Fruit fly (Drosophila melanogaster) whole organism, embryonic: Measurements from ENCODE around the gene CG6006.

Experiments used
- Antp ChIP-seq: fragments of 200-800 bp; sonication (Bioruptor generic); optimal IDR thresholded peaks from 3 replicates; lab custom pipeline; 2016; ENCODE audit warnings: missing biosample characterization, missing genetic modification characterization
- Atf-2 ChIP-seq: fragments of 200-800 bp; sonication (Bioruptor generic); optimal IDR thresholded peaks from 2 replicates; lab custom pipeline; 2016; ENCODE audit warnings: missing biosample characterization, missing genetic modification characterization
- Awh ChIP-seq: fragments of 200-800 bp; sonication (Bioruptor generic); IDR thresholded peaks from 2 replicates; pipeline ENCODE4, ENCODE4 v1.3.6; 2022; ENCODE audit warnings: missing biosample characterization, missing genetic modification characterization
- BtbVII ChIP-seq: fragments of 200-800 bp; sonication (Bioruptor generic); optimal IDR thresholded peaks from 3 replicates; lab custom pipeline; 2017; ENCODE audit warnings: missing biosample characterization, mild to moderate bottlenecking, missing genetic modification characterization
- CG10147 ChIP-seq: fragments of 200-800 bp; sonication (Bioruptor generic); optimal IDR thresholded peaks from 2 replicates; lab custom pipeline; 2019; ENCODE audit warnings: missing biosample characterization, mild to moderate bottlenecking, missing genetic modification characterization, moderate library complexity
- CG10366 ChIP-seq: fragments of 200-800 bp; sonication (Bioruptor generic); IDR thresholded peaks from 2 replicates; pipeline ENCODE4 v1.3.6; 2022; ENCODE audit warnings: missing biosample characterization, missing genetic modification characterization
- CG11504 ChIP-seq: fragments of 200-800 bp; sonication (Bioruptor generic); optimal IDR thresholded peaks from 3 replicates; lab custom pipeline; 2019; ENCODE audit warnings: missing biosample characterization, mild to moderate bottlenecking, missing genetic modification characterization, moderate library complexity
- CG1233 ChIP-seq: fragments of 200-800 bp; sonication (Bioruptor generic); optimal IDR thresholded peaks from 4 replicates; lab custom pipeline; 2018; ENCODE audit warnings: missing biosample characterization, mild to moderate bottlenecking, missing genetic modification characterization
- CG12659 ChIP-seq: fragments of 200-800 bp; sonication (Bioruptor generic); optimal IDR thresholded peaks from 3 replicates; lab custom pipeline; 2017; ENCODE audit warnings: mild to moderate bottlenecking, missing biosample characterization, missing genetic modification reagents, missing genetic modification characterization
- CG13296 ChIP-seq: fragments of 200-800 bp; sonication (Bioruptor generic); optimal IDR thresholded peaks from 3 replicates; lab custom pipeline; 2018; ENCODE audit warnings: missing biosample characterization, mild to moderate bottlenecking, missing genetic modification characterization
- CG14710 ChIP-seq: fragments of 200-800 bp; sonication (Bioruptor generic); optimal IDR thresholded peaks from 3 replicates; lab custom pipeline; 2019; ENCODE audit warnings: missing biosample characterization, mild to moderate bottlenecking, missing genetic modification characterization, moderate library complexity
- CG1529 ChIP-seq: fragments of 200-800 bp; sonication (Bioruptor generic); optimal IDR thresholded peaks from 3 replicates; lab custom pipeline; 2018; ENCODE audit warnings: missing biosample characterization, missing genetic modification characterization
- CG17385 ChIP-seq: fragments of 200-800 bp; sonication (Bioruptor generic); optimal IDR thresholded peaks from 3 replicates; lab custom pipeline; 2018; ENCODE audit warnings: missing biosample characterization, mild to moderate bottlenecking, missing genetic modification characterization
- CG1832 ChIP-seq: fragments of 200-800 bp; sonication (Bioruptor generic); optimal IDR thresholded peaks from 2 replicates; lab custom pipeline; 2017; ENCODE audit warnings: missing biosample characterization, mild to moderate bottlenecking, missing genetic modification characterization, inconsistent platforms
- CG18599 ChIP-seq: fragments of 200-800 bp; sonication (Bioruptor generic); optimal IDR thresholded peaks from 3 replicates; lab custom pipeline; 2017; ENCODE audit warnings: missing biosample characterization, missing genetic modification characterization, mild to moderate bottlenecking, moderate library complexity, missing genetic modification reagents
- CG2678 ChIP-seq: fragments of 200-800 bp; sonication (Bioruptor generic); optimal IDR thresholded peaks from 3 replicates; lab custom pipeline; 2019; ENCODE audit warnings: missing biosample characterization, mild to moderate bottlenecking, missing genetic modification characterization, moderate library complexity
- CG32532 ChIP-seq: fragments of 200-800 bp; sonication (Bioruptor generic); IDR thresholded peaks from 2 replicates; pipeline ENCODE4 v1.3.6; 2022; ENCODE audit warnings: missing biosample characterization, missing genetic modification characterization
- CG32767 ChIP-seq: fragments of 200-800 bp; sonication (Bioruptor generic); IDR thresholded peaks from 2 replicates; pipeline ENCODE4 v1.3.6; 2022; ENCODE audit warnings: missing biosample characterization, missing genetic modification characterization
- CG34376 ChIP-seq: fragments of 200-800 bp; sonication (Bioruptor generic); optimal IDR thresholded peaks from 2 replicates; lab custom pipeline; 2018; ENCODE audit warnings: missing biosample characterization, mild to moderate bottlenecking, missing genetic modification characterization
- CG3847 ChIP-seq: fragments of 200-800 bp; sonication (Bioruptor generic); IDR thresholded peaks from 2 replicates; pipeline ENCODE4 v1.3.6; 2022; ENCODE audit warnings: missing biosample characterization, missing genetic modification characterization
- CG4360 ChIP-seq: fragments of 200-800 bp; sonication (Bioruptor generic); IDR thresholded peaks from 2 replicates; pipeline ENCODE4 v1.3.6; 2022; ENCODE audit warnings: missing biosample characterization, missing genetic modification characterization
- CG5180 ChIP-seq: fragments of 200-800 bp; sonication (Bioruptor generic); optimal IDR thresholded peaks from 3 replicates; lab custom pipeline; 2017; ENCODE audit warnings: missing biosample characterization, missing genetic modification characterization, mild to moderate bottlenecking, moderate library complexity, missing genetic modification reagents
- Elba2 ChIP-seq: fragments of 200-800 bp; sonication (Bioruptor generic); optimal IDR thresholded peaks from 3 replicates; lab custom pipeline; 2016; ENCODE audit warnings: missing biosample characterization, missing genetic modification characterization
- GATAe ChIP-seq: fragments of 200-800 bp; sonication (Bioruptor generic); conservative IDR thresholded peaks from 2 replicates; pipeline ENCODE4 v1.3.6; 2022; ENCODE audit warnings: missing biosample characterization, missing genetic modification characterization
- Gug ChIP-seq: fragments of 200-800 bp; sonication (Bioruptor generic); IDR thresholded peaks from 4 replicates; pipeline ENCODE4 v1.3.6; 2022; ENCODE audit warnings: missing biosample characterization, missing genetic modification characterization
- Mes4 ChIP-seq: fragments of 200-800 bp; sonication (Bioruptor generic); optimal IDR thresholded peaks from 2 replicates; lab custom pipeline; 2016; ENCODE audit warnings: missing biosample characterization, missing genetic modification characterization
- Nf-YC ChIP-seq: fragments of 200-800 bp; optimal IDR thresholded peaks from 3 replicates; lab custom pipeline; 2019; ENCODE audit warnings: missing biosample characterization, mild to moderate bottlenecking, missing genetic modification characterization, moderate library complexity
- Pdp1 ChIP-seq, 2 experiments: fragments of 200-800 bp; sonication (Bioruptor generic); optimal IDR thresholded peaks; 3 replicates each; lab custom pipeline; 2016; ENCODE audit warnings: missing biosample characterization in 2 of 2, missing genetic modification characterization in 2 of 2, mild to moderate bottlenecking in 1 of 2, moderate library complexity in 1 of 2
- Sin3A ChIP-seq: fragments of >200 bp; optimal IDR thresholded peaks from 2 replicates; lab custom pipeline; 2018
- bcd ChIP-seq: fragments of 200-800 bp; sonication (Bioruptor generic); optimal IDR thresholded peaks from 2 replicates; lab custom pipeline; 2017; ENCODE audit warnings: missing biosample characterization, mild to moderate bottlenecking, missing genetic modification characterization
- chif ChIP-seq, 2 experiments: fragments of 200-800 bp; sonication (Bioruptor generic); optimal IDR thresholded peaks; 3 replicates each; lab custom pipeline; 2016; ENCODE audit warnings: missing biosample characterization in 2 of 2, missing genetic modification characterization in 2 of 2
- chn ChIP-seq: fragments of 200-800 bp; sonication (Bioruptor generic); optimal IDR thresholded peaks from 2 replicates; lab custom pipeline; 2016; ENCODE audit warnings: missing biosample characterization, missing genetic modification characterization
- dm ChIP-seq: fragments of 200-800 bp; sonication (Bioruptor generic); optimal IDR thresholded peaks from 3 replicates; lab custom pipeline; 2016; ENCODE audit warnings: missing biosample characterization, missing genetic modification characterization
- dmrt99B ChIP-seq: fragments of 200-800 bp; sonication (Bioruptor generic); optimal IDR thresholded peaks from 2 replicates; lab custom pipeline; 2018; ENCODE audit warnings: missing biosample characterization, mild to moderate bottlenecking, missing genetic modification characterization, moderate library complexity
- fd96Cb ChIP-seq: fragments of 200-800 bp; sonication (Bioruptor generic); optimal IDR thresholded peaks from 2 replicates; lab custom pipeline; 2018; ENCODE audit warnings: missing biosample characterization, mild to moderate bottlenecking, missing genetic modification characterization, moderate library complexity
- insv ChIP-seq, 2 experiments: fragments of 200-800 bp; sonication (Bioruptor generic); optimal IDR thresholded peaks; 3 replicates each; lab custom pipeline; 2016 to 2018; ENCODE audit warnings: missing biosample characterization in 2 of 2, missing genetic modification characterization in 2 of 2
- jumu ChIP-seq: fragments of 200-800 bp; sonication (Bioruptor generic); optimal IDR thresholded peaks from 3 replicates; lab custom pipeline; 2016; ENCODE audit warnings: missing biosample characterization, missing genetic modification characterization
- lab ChIP-seq: fragments of 200-800 bp; sonication (Bioruptor generic); optimal IDR thresholded peaks from 3 replicates; lab custom pipeline; 2017; ENCODE audit warnings: missing biosample characterization, missing genetic modification characterization, mild to moderate bottlenecking, moderate library complexity, missing genetic modification reagents
- prd ChIP-seq, 3 experiments: fragments of >200 bp in 2 of 3; fragments of 200-800 bp in 1 of 3; sonication (Bioruptor generic) in 1 of 3; optimal IDR thresholded peaks in 2 of 3; IDR thresholded peaks in 1 of 3; 2 replicates in 2 of 3; 3 replicates in 1 of 3; pipeline versions ENCODE4 v1.3.6 to Lab custom; 2017 to 2022; ENCODE audit warnings: missing biosample characterization in 1 of 3, missing genetic modification characterization in 1 of 3
- sens ChIP-seq: fragments of 200-800 bp; sonication (Bioruptor generic); peaks from one replicate; lab custom pipeline; 2016; ENCODE audit warnings: missing biosample characterization, missing genetic modification characterization
- seq ChIP-seq: fragments of 200-800 bp; sonication (Bioruptor generic); IDR thresholded peaks from 2 replicates; pipeline ENCODE4 v1.3.6; 2022; ENCODE audit warnings: missing biosample characterization, missing genetic modification characterization
- shn ChIP-seq: fragments of 200-800 bp; sonication (Bioruptor generic); optimal IDR thresholded peaks from 3 replicates; lab custom pipeline; 2016; ENCODE audit warnings: missing biosample characterization, missing genetic modification characterization
- unc-4 ChIP-seq: fragments of 200-800 bp; sonication (Bioruptor generic); IDR thresholded peaks from 2 replicates; pipeline ENCODE4 v1.3.6; 2022; ENCODE audit warnings: missing biosample characterization, missing genetic modification characterization; ENCODE audit not compliant: partially characterized antibody
- zen ChIP-seq: fragments of 200-800 bp; sonication (Bioruptor generic); optimal IDR thresholded peaks from 3 replicates; lab custom pipeline; 2018; ENCODE audit warnings: missing biosample characterization, mild to moderate bottlenecking, missing genetic modification characterization, moderate library complexity

Gene CG6006

DNA sequence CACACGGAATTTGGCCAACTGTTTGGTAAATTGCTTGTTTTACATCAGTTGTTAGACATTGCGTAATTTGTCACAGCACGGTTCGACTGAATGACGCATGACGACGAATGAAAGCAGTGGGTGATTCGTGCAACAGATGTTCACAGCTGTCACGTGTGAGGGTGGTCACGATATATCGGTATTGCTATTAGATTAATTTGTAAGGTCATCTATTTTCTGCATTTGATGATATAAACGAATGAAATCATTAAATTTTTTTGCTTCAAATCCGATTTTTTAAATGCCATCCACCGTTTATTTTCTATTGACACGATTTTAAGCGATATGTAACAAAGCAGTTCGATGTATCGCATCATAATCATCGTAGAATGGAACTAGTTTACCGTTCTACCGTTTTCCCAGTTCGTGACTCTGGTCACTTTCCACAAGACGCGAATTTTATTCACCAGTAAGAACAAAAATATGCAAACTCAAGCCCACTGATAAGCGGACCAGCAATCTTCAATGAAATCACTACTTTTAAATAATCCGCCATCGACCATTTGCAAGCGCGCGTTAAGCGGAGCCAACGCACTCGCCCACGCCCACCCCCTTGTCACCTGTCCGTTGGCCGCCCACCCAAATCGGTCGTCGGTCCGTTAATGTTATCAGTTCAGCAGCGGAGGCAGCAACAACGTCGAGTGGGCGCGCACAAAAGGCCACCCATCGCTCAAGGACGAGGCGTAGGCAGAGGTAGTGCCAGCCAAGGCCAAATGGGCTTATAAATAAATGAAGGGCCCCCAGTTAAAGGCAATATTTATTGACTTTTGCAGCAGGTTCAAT is 7.9 kb upstream of the CG6006 start, which contains the start of the genes Mic26-27 and CG5916 (continued):
- TF ChIP-seq CG17385 (GFP tag; lab: Kevin White, UChicago): peak; percentile 20
- TF ChIP-seq CG12659 (GFP tag; lab: Kevin White, UChicago): peak; percentile 82
- no peak for TF ChIP-seq CG1529
- TF ChIP-seq, all 482 proteins: peak for 358

dm6 chr3R:16148712-16149111 is 6.1 kb upstream of the CG6006 start:
- TF ChIP-seq CG4360 (GFP tag; lab: Robert Waterston, UW) (no peak), Pdp1 (GFP tag; optimal IDR thresholded peaks at IDR 0.05; lab: Kevin White, UChicago) (peak in 1 of 2 experiments; percentile 90)

dm6 chr3R:16151239-16151860 is 3.4 kb upstream of the CG6006 start, which contains the start of gene Fer2:
Fer2 (minus strand) TSS chr3R:16151312.
- TF ChIP-seq shn (GFP tag; lab: Kevin White, UChicago) (no peak), CG10366 (0 out of 2 replicates have a peak, but pooled peaks have one; percentile 14), jumu (GFP tag; lab: Kevin White, UChicago) (no peak), Nf-YC (tag; lab: Kevin White, UChicago) (peak; percentile 92), CG32532 (no peak), CG11504 (tag; lab: Kevin White, UChicago) (peak; percentile 67), CG14710 (tag; lab: Kevin White, UChicago) (peak; percentile 16), seq (GFP tag; lab: Robert Waterston, UW) (peak; percentile 62), Mes4 (GFP tag; lab: Kevin White, UChicago) (no peak), prd (optimal IDR thresholded peaks at IDR 0.05; lab: Kevin White, UChicago) (no peak), prd (GFP tag; IDR thresholded peaks at IDR 0.05; lab: Robert Waterston, UW) (0 out of 3 replicates have a peak, but pooled peaks have one; percentile 23), dm (GFP tag; lab: Kevin White, UChicago) (no peak), CG32767 (GFP tag; lab: Robert Waterston, UW) (no peak), CG1832 (no peak), bcd (GFP tag; lab: Kevin White, UChicago) (peak; percentile 29), fd96Cb (peak; percentile 35), Sin3A (lab: Kevin White, UChicago) (no peak), dmrt99B (tag; lab: Kevin White, UChicago) (peak; percentile 29), unc-4 (GFP tag; lab: Robert Waterston, UW) (no peak), BtbVII (GFP tag; lab: Kevin White, UChicago) (peak; percentile 12), CG1233 (no peak), CG13296 (GFP tag; lab: Kevin White, UChicago) (no peak), CG5180 (GFP tag; lab: Kevin White, UChicago) (no peak), Elba2 (peak; percentile 61), CG3847 (no peak), lab (GFP tag; lab: Kevin White, UChicago) (peak; percentile 52), chif (GFP tag; optimal IDR thresholded peaks at IDR 0.05; lab: Kevin White, UChicago) (no peak), CG34376 (no peak), sens (GFP tag; lab: Kevin White, UChicago) (peak; percentile 74), Awh (no peak), zen (tag; lab: Kevin White, UChicago) (no peak), Gug (GFP tag; lab: Robert Waterston, UW) (0 out of 4 replicates have a peak, but pooled peaks have one; percentile 2), CG18599 (peak; percentile 49), insv (GFP tag; optimal IDR thresholded peaks at IDR 0.05; lab: Kevin White, UChicago) (peak in 1 of 2 experiments; percentile 82), Antp (no peak), chn (no peak), CG10147 (GFP tag; lab: Kevin White, UChicago) (peak; percentile 39), GATAe (GFP tag; lab: Robert Waterston, UW) (no peak), CG2678 (tag; lab: Kevin White, UChicago) (peak; percentile 65), Atf-2 (GFP tag; lab: Kevin White, UChicago) (no peak)
